Fruit fly (Drosophila melanogaster): ENCODE measurements around the gene Tom.

The Tom gene

dm6 chr3L:14969171-14969570 lies at the start of gene Tom:
Tom (plus strand) TSS chr3L:14969344.
- no peak for TF ChIP-seq CG8478 (optimal IDR thresholded peaks at IDR 0.05)
- TF ChIP-seq CTCF (optimal IDR thresholded peaks at IDR 0.05) = no peak

DNA sequence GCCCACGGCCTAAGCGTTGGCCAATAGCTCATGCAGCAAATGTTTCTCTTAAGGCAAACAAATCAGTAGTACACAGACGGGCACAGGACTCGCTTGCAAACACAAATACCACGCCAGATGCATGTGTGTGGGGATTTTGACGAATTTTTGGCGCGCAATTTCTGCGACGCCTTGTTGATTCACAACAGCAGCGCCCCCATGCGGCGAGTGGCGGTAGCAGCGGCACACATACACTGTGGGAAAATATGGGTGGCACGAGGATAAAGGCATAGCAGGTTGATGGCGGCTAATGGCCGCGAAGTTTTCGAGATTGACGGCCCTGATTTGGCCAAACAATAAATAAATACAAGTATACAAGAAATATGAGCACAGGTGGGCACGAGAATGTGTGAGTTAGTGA lies 43.5 kb upstream of the Tom start:
- TF ChIP-seq CG8478 (optimal IDR thresholded peaks at IDR 0.05) = no peak
- peak; percentile 78 to 85 for TF ChIP-seq CTCF (optimal IDR thresholded peaks at IDR 0.05)

DNA sequence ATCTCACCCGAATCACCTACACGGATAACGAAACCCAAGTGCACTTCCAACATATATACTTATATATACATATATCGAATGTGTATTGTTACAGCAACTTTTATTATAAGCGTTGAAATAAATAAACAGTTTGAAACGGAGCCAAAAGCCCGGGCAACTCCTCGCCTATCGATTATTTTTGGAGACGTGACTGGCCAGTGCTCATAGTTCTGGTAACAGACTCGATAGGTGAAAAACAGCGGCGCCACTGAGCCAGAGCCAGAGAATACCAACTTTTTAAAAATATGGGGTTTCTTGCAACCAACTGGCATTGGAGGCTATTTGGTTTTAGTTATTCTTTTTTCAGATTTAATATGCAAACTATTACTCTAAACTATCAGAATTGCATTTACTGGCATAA lies 26.4 kb upstream of the Tom start:
- TF ChIP-seq CG8478 (optimal IDR thresholded peaks at IDR 0.05) (no peak), CTCF (optimal IDR thresholded peaks at IDR 0.05) (peak; percentile 90 to 95)

DNA sequence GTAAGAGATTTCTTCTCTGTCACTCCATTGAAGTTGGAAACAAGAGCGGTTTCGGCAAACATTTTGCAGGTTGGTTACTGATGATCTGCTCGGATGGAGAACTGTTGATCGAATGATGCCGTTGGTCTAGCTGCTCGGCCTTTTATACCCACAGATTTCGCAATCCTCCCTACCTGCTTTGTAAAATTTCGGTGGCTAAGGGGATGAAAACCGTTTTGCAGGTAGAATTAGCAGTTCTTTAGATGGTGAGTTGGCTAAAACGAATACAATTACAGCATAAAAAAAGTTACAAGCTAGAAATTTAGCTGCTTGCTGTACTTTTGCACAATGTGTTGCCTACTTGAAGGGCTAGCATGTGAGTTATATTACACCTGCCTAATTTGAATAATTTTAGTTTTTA lies 24.9 kb upstream of the Tom start, which contains the start of gene CG13465:
Gene CG13465, minus strand, starts transcription at position 101 of the 400 bp plus-strand sequence.
- TF ChIP-seq CTCF (optimal IDR thresholded peaks at IDR 0.05) = no peak
- no peak for TF ChIP-seq CG8478 (optimal IDR thresholded peaks at IDR 0.05)

DNA sequence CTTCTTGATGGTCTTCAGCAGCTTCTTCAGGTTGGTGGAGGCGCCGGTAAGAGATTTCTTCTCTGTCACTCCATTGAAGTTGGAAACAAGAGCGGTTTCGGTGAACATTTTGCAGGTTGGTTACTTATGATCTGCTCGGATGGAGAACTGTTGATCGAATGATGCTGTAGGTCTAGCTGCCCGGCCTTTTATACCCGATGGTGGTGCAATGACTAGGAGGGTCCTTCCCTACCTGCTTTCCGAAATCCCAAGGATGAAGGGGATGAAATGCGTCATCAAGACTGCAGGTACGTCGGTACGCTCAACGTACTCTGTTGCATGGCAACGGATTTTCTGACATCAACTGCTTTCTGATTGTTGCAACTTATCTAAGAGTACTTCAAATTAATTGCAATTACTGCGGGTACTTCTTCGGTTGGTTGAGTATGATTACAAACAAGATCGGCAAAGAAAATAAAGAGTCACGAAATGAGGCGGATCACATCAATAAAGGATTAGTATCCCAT lies 23.1 kb upstream of the Tom start, which contains the start of gene BobA:
Gene BobA, minus strand, starts transcription at position 165 of the 506 bp plus-strand sequence.
- TF ChIP-seq CTCF (optimal IDR thresholded peaks at IDR 0.05) (no peak), CG8478 (optimal IDR thresholded peaks at IDR 0.05) (no peak)

DNA sequence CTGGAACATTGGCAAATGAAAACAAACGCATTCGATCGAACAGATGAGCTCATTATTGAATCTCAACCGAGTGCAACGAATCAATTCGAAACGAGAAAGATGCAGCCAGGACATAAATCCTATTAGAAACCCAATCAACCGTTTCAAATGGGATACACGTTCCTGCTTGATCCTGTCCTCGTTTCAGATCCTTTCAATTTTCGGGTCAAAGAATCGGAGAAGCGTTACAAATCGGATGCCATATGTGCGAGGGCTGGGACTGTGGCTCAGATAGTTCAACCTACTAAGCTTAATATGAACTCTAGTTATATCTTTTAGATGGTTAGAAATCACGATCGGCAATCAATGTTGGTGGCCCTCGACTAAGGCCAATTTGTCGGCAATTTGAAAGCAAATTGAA lies 19.2 kb upstream of the Tom start:
- TF ChIP-seq CTCF (optimal IDR thresholded peaks at IDR 0.05) = no peak
- no peak for TF ChIP-seq CG8478 (optimal IDR thresholded peaks at IDR 0.05)

- TF ChIP-seq CTCF (optimal IDR thresholded peaks at IDR 0.05) (no peak), CG8478 (optimal IDR thresholded peaks at IDR 0.05) (no peak)
These were observed 16.1 kb upstream of the Tom start for dm6 chr3L:14952858-14953669.

DNA sequence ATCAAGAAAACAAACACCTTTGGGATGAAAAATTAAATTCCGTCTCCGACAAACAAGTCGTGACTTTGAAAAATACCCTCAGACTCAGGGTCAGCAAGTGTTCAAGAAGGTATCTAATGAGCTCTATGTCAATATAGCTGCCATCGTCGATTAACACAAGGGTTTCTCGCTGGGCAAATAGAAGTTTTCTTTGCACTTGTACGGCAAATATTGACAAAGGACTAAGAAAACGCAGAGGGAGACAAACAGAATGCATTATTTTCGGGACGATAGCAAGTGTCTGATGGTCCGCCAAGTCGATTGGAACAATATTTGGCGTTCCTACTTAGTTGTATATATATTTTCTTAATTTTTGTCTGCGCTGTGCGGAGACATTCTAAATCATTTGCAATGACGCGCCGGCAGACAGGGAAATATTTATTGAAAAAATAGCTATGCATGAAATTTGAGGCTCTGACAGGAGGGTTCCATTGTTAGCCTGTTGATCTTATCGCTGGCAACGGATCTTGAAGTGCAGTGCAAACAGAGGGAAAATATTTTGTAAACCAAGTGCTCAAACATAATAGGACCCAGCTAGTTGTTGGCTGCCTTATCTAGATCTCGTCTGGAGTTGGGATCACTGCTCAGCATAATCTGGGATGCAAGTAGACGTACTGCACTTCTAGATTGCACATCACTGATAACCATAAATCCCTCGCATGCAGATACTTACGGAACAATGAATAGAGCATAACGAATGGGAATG lies 12.7 kb upstream of the Tom start:
- TF ChIP-seq CTCF (optimal IDR thresholded peaks at IDR 0.05) = no peak
- TF ChIP-seq CG8478 (optimal IDR thresholded peaks at IDR 0.05) = no peak

DNA sequence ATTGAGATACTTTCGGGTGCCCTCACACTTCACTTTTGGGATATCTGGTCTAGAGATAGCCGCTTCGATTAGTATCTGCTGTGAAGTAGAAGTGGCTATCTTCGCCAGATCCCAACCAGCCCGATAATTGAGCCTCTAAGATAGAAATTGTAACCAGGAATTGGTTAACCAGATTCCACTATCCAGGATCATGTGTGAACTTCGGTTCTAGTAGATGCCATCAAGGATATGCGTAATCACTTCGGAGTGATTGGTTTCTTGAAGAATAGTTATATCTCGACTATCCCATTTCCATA lies 12.2 kb upstream of the Tom start:
- TF ChIP-seq CTCF (optimal IDR thresholded peaks at IDR 0.05) (no peak), CG8478 (optimal IDR thresholded peaks at IDR 0.05) (no peak)

dm6 chr3L:14958613-14959327 lies 10.4 kb upstream of the Tom start:
- TF ChIP-seq CG8478 (optimal IDR thresholded peaks at IDR 0.05) (no peak), CTCF (optimal IDR thresholded peaks at IDR 0.05) (no peak)

DNA sequence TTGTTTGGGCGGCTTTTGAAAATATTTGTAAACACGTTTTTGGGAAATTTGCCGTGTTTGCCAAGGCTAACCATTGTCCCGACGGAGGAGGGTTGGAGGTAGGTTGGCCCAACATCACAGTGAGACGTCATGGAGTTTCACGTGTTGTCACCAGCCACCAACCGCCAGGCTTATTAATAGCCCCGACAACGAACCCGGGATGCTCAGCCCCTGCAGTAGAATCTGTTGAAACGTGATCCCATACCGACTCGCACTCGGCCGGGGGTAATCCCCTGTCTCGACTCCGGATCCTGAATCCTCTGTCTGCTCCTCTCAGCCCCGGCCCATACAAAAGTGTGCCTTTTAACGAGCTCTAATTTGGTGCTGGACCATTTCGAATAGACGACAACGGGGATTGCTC lies 8.6 kb upstream of the Tom start:
- TF ChIP-seq CTCF (optimal IDR thresholded peaks at IDR 0.05) (no peak), CG8478 (optimal IDR thresholded peaks at IDR 0.05) (no peak)

DNA sequence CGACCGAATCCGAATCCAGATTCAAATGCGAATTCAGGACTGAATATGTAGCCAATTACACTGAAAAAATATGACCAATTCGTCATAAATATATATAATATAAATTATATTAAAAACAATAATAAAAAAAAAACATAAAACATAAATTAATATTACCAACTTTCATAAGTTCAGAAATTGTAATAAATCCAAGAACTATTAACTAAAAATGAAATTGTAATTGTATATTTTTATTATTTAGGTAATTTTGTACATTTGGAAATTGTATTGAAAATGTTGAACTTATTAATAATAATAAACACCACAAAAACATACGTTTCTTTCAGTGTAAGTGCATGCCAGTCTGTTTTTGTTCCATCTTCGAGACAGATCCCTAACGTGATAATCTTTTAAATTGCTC lies 8.1 kb upstream of the Tom start:
- TF ChIP-seq CTCF (optimal IDR thresholded peaks at IDR 0.05) (no peak), CG8478 (optimal IDR thresholded peaks at IDR 0.05) (no peak)

- TF ChIP-seq CTCF (optimal IDR thresholded peaks at IDR 0.05) (no peak), CG8478 (optimal IDR thresholded peaks at IDR 0.05) (no peak)
These were observed 6.4 kb upstream of the Tom start for dm6 chr3L:14962729-14963128.

- TF ChIP-seq CTCF (optimal IDR thresholded peaks at IDR 0.05) (no peak), CG8478 (optimal IDR thresholded peaks at IDR 0.05) (no peak)
These were observed 4.3 kb upstream of the Tom start for dm6 chr3L:14964862-14965261.

DNA sequence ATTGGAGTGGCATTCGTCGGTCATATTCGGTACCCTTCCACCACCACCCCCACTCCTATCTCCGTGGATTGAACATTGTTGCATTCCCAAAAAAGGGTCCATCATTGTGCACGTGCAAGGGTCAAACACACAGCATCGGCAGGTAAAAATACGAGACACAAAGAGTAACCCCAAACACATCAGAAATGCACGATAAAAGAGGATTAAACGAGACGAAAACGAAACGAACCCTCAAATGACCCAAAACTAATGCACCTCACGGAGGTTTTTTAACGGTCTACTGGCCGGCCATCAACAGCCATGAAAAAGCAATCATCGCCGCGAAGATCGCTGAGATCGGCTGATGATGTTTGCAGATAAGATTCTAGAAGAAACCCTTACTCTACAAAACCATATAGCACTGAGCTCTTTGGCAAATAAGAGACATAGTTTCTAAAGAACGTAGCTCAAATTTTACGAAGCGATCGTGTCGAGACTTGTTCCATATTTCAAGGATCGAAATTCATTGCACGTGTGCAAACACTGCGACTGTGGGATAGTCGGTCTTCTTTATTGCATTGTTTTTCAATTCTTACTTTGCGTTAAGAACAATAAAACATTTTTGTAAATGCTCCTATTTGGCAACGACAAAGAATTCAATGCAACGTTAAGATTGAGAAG lies 2.8 kb upstream of the Tom start:
- TF ChIP-seq CG8478 (optimal IDR thresholded peaks at IDR 0.05) (no peak), CTCF (optimal IDR thresholded peaks at IDR 0.05) (no peak)
